Worm (Caenorhabditis elegans) whole organism, L4 larva: ENCODE data around the gene nspb-4.

Experiments
- Y75B8A.6 ChIP-seq: fragments of 200-800 bp; sonication (Bioruptor generic); IDR thresholded peaks from 2 replicates; pipeline ENCODE4 v1.3.6; 2022; ENCODE audit warnings: missing genetic modification reagents, missing genetic modification characterization, missing compliant biosample characterization
- aha-1 ChIP-seq: fragments of 150-350 bp; peaks from one replicate; lab custom pipeline; 2014; ENCODE audit warnings: missing biosample characterization, missing genetic modification characterization
- ama-1 ChIP-seq: fragments of 150-350 bp; optimal IDR thresholded peaks from 2 replicates; lab custom pipeline; 2014; ENCODE audit warnings: inconsistent platforms, mixed read lengths
- ceh-44 ChIP-seq: fragments of 200-800 bp; sonication (Bioruptor generic); IDR thresholded peaks from 2 replicates; pipeline ENCODE4 v1.3.6; 2022; ENCODE audit warnings: missing genetic modification reagents, missing genetic modification characterization, missing compliant biosample characterization
- dmd-9 ChIP-seq: fragments of 200-800 bp; sonication (Bioruptor generic); IDR thresholded peaks from 2 replicates; pipeline ENCODE4 v1.3.6; 2022; ENCODE audit warnings: missing genetic modification reagents, missing genetic modification characterization, missing compliant biosample characterization
- duxl-1 ChIP-seq: sonication (generic microtip); optimal IDR thresholded peaks from 2 replicates; lab custom pipeline; 2016; ENCODE audit warnings: mild to moderate bottlenecking, missing genetic modification characterization, moderate library complexity, missing compliant biosample characterization; ENCODE audit not compliant: poor library complexity
- fkh-10 ChIP-seq: fragments of 150-350 bp; optimal IDR thresholded peaks from 2 replicates; lab custom pipeline; 2014; ENCODE audit warnings: missing biosample characterization, missing genetic modification reagents, missing genetic modification characterization
- hmg-1.1 ChIP-seq: fragments of 200-800 bp; sonication (Bioruptor generic); IDR thresholded peaks from 2 replicates; pipeline ENCODE4 v1.3.6; 2022; ENCODE audit warnings: missing genetic modification reagents, missing genetic modification characterization, missing compliant biosample characterization
- lim-7 ChIP-seq: fragments of 200-800 bp; sonication (Bioruptor generic); IDR thresholded peaks from 2 replicates; pipeline ENCODE4 v1.3.6; 2022; ENCODE audit warnings: missing genetic modification characterization, missing compliant biosample characterization
- lin-1 ChIP-seq: fragments of 200-800 bp; sonication (Bioruptor generic); IDR thresholded peaks from 2 replicates; pipeline ENCODE4 v1.3.6; 2022; ENCODE audit warnings: missing genetic modification reagents, missing genetic modification characterization, missing compliant biosample characterization
- lin-13 ChIP-seq: fragments of 150-350 bp; optimal IDR thresholded peaks from 2 replicates; lab custom pipeline; 2014; ENCODE audit warnings: missing biosample characterization, missing genetic modification reagents, missing genetic modification characterization
- lin-39 ChIP-seq: fragments of 150-350 bp; optimal IDR thresholded peaks from 2 replicates; lab custom pipeline; 2014; ENCODE audit warnings: missing biosample characterization, missing genetic modification reagents, missing genetic modification characterization
- lir-3 ChIP-seq: sonication (generic microtip); optimal IDR thresholded peaks from 2 replicates; lab custom pipeline; 2016; ENCODE audit warnings: mild to moderate bottlenecking, missing genetic modification characterization, missing compliant biosample characterization
- lsy-2 ChIP-seq, 2 experiments: fragments of 150-350 bp in 1 of 2; sonication (generic microtip) in 1 of 2; optimal IDR thresholded peaks; 2 replicates each; lab custom pipeline; 2014 to 2017; ENCODE audit warnings: missing biosample characterization in 2 of 2, missing genetic modification characterization in 2 of 2
- nhr-11 ChIP-seq: fragments of 150-350 bp; optimal IDR thresholded peaks from 2 replicates; lab custom pipeline; 2014; ENCODE audit warnings: missing biosample characterization, missing genetic modification characterization
- nhr-28 ChIP-seq: fragments of 150-350 bp; optimal IDR thresholded peaks from 2 replicates; lab custom pipeline; 2014; ENCODE audit warnings: missing biosample characterization, missing genetic modification characterization
- nhr-41 ChIP-seq: fragments of 200-800 bp; sonication (Bioruptor generic); IDR thresholded peaks from 2 replicates; pipeline ENCODE4 v1.3.6; 2022; ENCODE audit warnings: missing genetic modification reagents, missing genetic modification characterization, missing compliant biosample characterization
- rbr-2 ChIP-seq: sonication (generic microtip); optimal IDR thresholded peaks from 2 replicates; lab custom pipeline; 2016; ENCODE audit warnings: missing genotype, missing genetic modification characterization, missing compliant biosample characterization
- skn-1 ChIP-seq: fragments of 150-350 bp; optimal IDR thresholded peaks from 2 replicates; lab custom pipeline; 2014; ENCODE audit warnings: missing biosample characterization, missing genetic modification characterization
- snpc-1.2 ChIP-seq: fragments of 200-800 bp; sonication (Bioruptor generic); IDR thresholded peaks from 2 replicates; pipeline ENCODE4 v1.3.6; 2022; ENCODE audit warnings: missing genetic modification reagents, missing genetic modification characterization, missing compliant biosample characterization
- tag-97 ChIP-seq: fragments of 200-800 bp; sonication (Bioruptor generic); IDR thresholded peaks from 2 replicates; pipeline ENCODE4 v1.3.6; 2022; ENCODE audit warnings: missing genetic modification characterization, missing compliant biosample characterization
- tra-1 ChIP-seq: fragments of 200-800 bp; sonication (Bioruptor generic); IDR thresholded peaks from 2 replicates; pipeline ENCODE4 v1.3.6; 2022; ENCODE audit warnings: missing genetic modification reagents, missing genetic modification characterization, missing compliant biosample characterization
- unc-39 ChIP-seq: sonication (generic microtip); optimal IDR thresholded peaks from 2 replicates; lab custom pipeline; 2017; ENCODE audit warnings: missing biosample characterization, missing genetic modification characterization

The nspb-4 gene

DNA sequence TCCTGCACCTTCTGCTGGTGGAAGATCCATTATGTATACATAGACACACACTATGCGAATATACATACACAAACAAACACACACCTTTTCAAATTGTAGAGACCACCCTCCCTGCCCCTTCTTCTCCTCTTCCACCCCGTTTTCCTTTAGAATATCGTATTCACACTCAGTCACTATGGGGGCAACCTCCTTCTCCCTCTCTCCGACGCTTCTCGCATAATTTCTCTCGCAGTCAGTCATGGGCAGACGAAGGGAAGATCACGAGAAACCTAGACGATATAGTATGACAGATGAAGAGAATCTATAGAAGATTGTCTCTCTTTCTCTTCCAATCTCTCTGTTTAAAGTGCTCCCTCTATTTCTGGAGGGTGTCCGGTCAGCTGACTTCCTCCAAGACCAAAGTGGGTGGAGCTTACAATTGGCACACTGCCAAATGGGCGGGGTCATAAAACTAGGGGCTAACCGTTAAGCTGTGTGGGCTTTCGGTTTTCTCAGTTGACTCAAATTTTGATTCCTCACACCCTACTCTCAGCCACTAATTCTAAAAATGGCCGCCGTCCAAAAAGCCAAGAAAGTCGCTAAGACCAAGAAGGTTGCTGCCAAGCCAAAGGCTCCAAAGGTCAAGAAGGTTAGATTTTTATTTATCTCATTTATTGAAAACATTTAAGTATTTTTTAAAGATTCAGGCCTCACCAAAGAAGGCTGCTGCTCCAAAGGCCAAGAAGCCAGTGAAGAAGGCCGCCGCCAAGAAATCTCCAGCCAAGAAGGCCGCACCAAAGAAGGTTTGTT lies 48.0 kb downstream of the nspb-4 start, which contains the start of gene hil-7 (continued):
- TF ChIP-seq lin-39: no peak
- no peak for TF ChIP-seq duxl-1 (tag; lab: Kevin White, UChicago)
- peak; percentile 3 for TF ChIP-seq nhr-28
- no peak for TF ChIP-seq nhr-41 (GFP tag; lab: Robert Waterston, UW)
- no peak for TF ChIP-seq ama-1
- no peak for TF ChIP-seq lin-13 (GFP tag; lab: Kevin White, UChicago)
- TF ChIP-seq lin-1 (GFP tag; lab: Robert Waterston, UW): no peak
- TF ChIP-seq lsy-2 (tag; optimal IDR thresholded peaks at IDR 0.05; lab: Kevin White, UChicago): peak in 1 of 2 experiments; percentile 35
- no peak for TF ChIP-seq tag-97 (GFP tag; lab: Robert Waterston, UW)
- no peak for TF ChIP-seq skn-1 (tag; lab: Kevin White, UChicago)
- no peak for TF ChIP-seq nhr-11 (tag; lab: Kevin White, UChicago)
- TF ChIP-seq, all 104 proteins: peak for 8

- no peak for TF ChIP-seq lir-3 (tag; lab: Kevin White, UChicago)
- no peak for TF ChIP-seq Y75B8A.6 (GFP tag; lab: Robert Waterston, UW)
- TF ChIP-seq hmg-1.1 (GFP tag; lab: Robert Waterston, UW): no peak
- no peak for TF ChIP-seq tag-97 (GFP tag; lab: Robert Waterston, UW)
- no peak for TF ChIP-seq fkh-10 (GFP tag; lab: Kevin White, UChicago)
- TF ChIP-seq aha-1 (tag; lab: Kevin White, UChicago): no peak
- TF ChIP-seq ceh-44 (GFP tag; lab: Robert Waterston, UW): no peak
- no peak for TF ChIP-seq tra-1 (GFP tag; lab: Robert Waterston, UW)
- no peak for TF ChIP-seq lim-7 (GFP tag; lab: Robert Waterston, UW)
- no peak for TF ChIP-seq dmd-9 (GFP tag; lab: Robert Waterston, UW)
- TF ChIP-seq rbr-2: no peak
- no peak for TF ChIP-seq unc-39 (tag; lab: Kevin White, UChicago)
- TF ChIP-seq snpc-1.2 (GFP tag; lab: Robert Waterston, UW): no peak
Measured at ce11 chrIV:6646905-6647304, 48.9 kb downstream of the nspb-4 start.
